Fruit fly (Drosophila melanogaster) whole organism, embryonic: ENCODE results near the gene Bet5.

Experiments used
- Atf3 ChIP-seq: fragments of 200-800 bp; sonication (Bioruptor generic); optimal IDR thresholded peaks from 3 replicates; lab custom pipeline; 2016; ENCODE audit warnings: missing biosample characterization, missing genetic modification characterization
- Blimp-1 ChIP-seq: fragments of 200-800 bp; sonication (Bioruptor generic); optimal IDR thresholded peaks from 3 replicates; lab custom pipeline; 2018; ENCODE audit warnings: missing biosample characterization, missing genetic modification characterization, mild to moderate bottlenecking, moderate library complexity, missing genetic modification reagents
- CG10565 ChIP-seq: fragments of 200-800 bp; sonication (Bioruptor generic); optimal IDR thresholded peaks from 3 replicates; lab custom pipeline; 2016; ENCODE audit warnings: missing biosample characterization, mild to moderate bottlenecking, missing genetic modification characterization
- CG11247 ChIP-seq: fragments of 200-800 bp; sonication (Bioruptor generic); IDR thresholded peaks from 2 replicates; pipeline ENCODE4 v1.3.6; 2022; ENCODE audit warnings: missing biosample characterization, missing genetic modification characterization
- CG12299 ChIP-seq: fragments of 200-800 bp; sonication (Bioruptor generic); optimal IDR thresholded peaks from 2 replicates; lab custom pipeline; 2018; ENCODE audit warnings: missing biosample characterization, mild to moderate bottlenecking, missing genetic modification characterization
- CG1233 ChIP-seq: fragments of 200-800 bp; sonication (Bioruptor generic); optimal IDR thresholded peaks from 4 replicates; lab custom pipeline; 2018; ENCODE audit warnings: missing biosample characterization, mild to moderate bottlenecking, missing genetic modification characterization
- CG12659 ChIP-seq: fragments of 200-800 bp; sonication (Bioruptor generic); optimal IDR thresholded peaks from 3 replicates; lab custom pipeline; 2017; ENCODE audit warnings: mild to moderate bottlenecking, missing biosample characterization, missing genetic modification reagents, missing genetic modification characterization
- CG15514 ChIP-seq: fragments of 200-800 bp; sonication (Bioruptor generic); optimal IDR thresholded peaks from 3 replicates; lab custom pipeline; 2017; ENCODE audit warnings: missing biosample characterization, missing genetic modification characterization, mild to moderate bottlenecking, moderate library complexity, missing genetic modification reagents
- CG17568 ChIP-seq: fragments of 200-800 bp; sonication (Bioruptor generic); optimal IDR thresholded peaks from 2 replicates; lab custom pipeline; 2018; ENCODE audit warnings: missing biosample characterization, mild to moderate bottlenecking, missing genetic modification characterization, moderate library complexity
- CG18011 ChIP-seq: fragments of 200-800 bp; sonication (Bioruptor generic); optimal IDR thresholded peaks from 2 replicates; lab custom pipeline; 2017; ENCODE audit warnings: missing biosample characterization, missing genetic modification characterization, mild to moderate bottlenecking, moderate library complexity, missing genotype
- CG2116 ChIP-seq: fragments of 200-800 bp; sonication (Bioruptor generic); optimal IDR thresholded peaks from 3 replicates; lab custom pipeline; 2018; ENCODE audit warnings: missing biosample characterization, mild to moderate bottlenecking, missing genetic modification characterization
- CG2202 ChIP-seq: fragments of 200-800 bp; sonication (Bioruptor generic); optimal IDR thresholded peaks from 2 replicates; lab custom pipeline; 2018; ENCODE audit warnings: missing biosample characterization, mild to moderate bottlenecking, missing genetic modification characterization
- CG3838 ChIP-seq: fragments of 200-800 bp; sonication (Bioruptor generic); optimal IDR thresholded peaks from 3 replicates; lab custom pipeline; 2016; ENCODE audit warnings: missing biosample characterization, missing genetic modification characterization
- CG4617 ChIP-seq: fragments of 200-800 bp; sonication (Bioruptor generic); optimal IDR thresholded peaks from 3 replicates; lab custom pipeline; 2016; ENCODE audit warnings: missing biosample characterization, missing genetic modification characterization, borderline replicate concordance
- CG5953 ChIP-seq: fragments of 200-800 bp; sonication (Bioruptor generic); IDR thresholded peaks from 2 replicates; pipeline ENCODE4 v1.3.6; 2022; ENCODE audit warnings: missing biosample characterization, missing genetic modification characterization
- CG6254 ChIP-seq: fragments of 200-800 bp; sonication (Bioruptor generic); optimal IDR thresholded peaks from 3 replicates; lab custom pipeline; 2017; ENCODE audit warnings: mild to moderate bottlenecking, missing biosample characterization, missing genetic modification reagents, missing genetic modification characterization
- CG6272 ChIP-seq: fragments of 200-800 bp; sonication (Bioruptor generic); IDR thresholded peaks from 2 replicates; pipeline ENCODE4 v1.3.6; 2022; ENCODE audit warnings: missing biosample characterization, missing genetic modification characterization
- CG6854 ChIP-seq: fragments of 200-800 bp; sonication (Bioruptor generic); optimal IDR thresholded peaks from 3 replicates; lab custom pipeline; 2017; ENCODE audit warnings: missing biosample characterization, mild to moderate bottlenecking, missing genetic modification characterization
- CG8281 ChIP-seq: fragments of 200-800 bp; sonication (Bioruptor generic); optimal IDR thresholded peaks from 2 replicates; lab custom pipeline; 2018; ENCODE audit warnings: missing biosample characterization, mild to moderate bottlenecking, missing genetic modification characterization, moderate library complexity
- CG9932 ChIP-seq: fragments of 200-800 bp; sonication (Bioruptor generic); IDR thresholded peaks from 2 replicates; pipeline ENCODE4 v1.3.6; 2022; ENCODE audit warnings: missing biosample characterization, missing genetic modification characterization
- Dfd ChIP-seq, 2 experiments: fragments of >200 bp; optimal IDR thresholded peaks; 2 replicates each; lab custom pipeline; 2017; ENCODE audit warnings: missing biosample characterization in 2 of 2, missing genetic modification characterization in 2 of 2
- Dp ChIP-seq: fragments of 200-800 bp; sonication (Bioruptor generic); optimal IDR thresholded peaks from 2 replicates; lab custom pipeline; 2018; ENCODE audit warnings: missing biosample characterization, mild to moderate bottlenecking, missing genetic modification characterization, moderate library complexity
- Fer2 ChIP-seq: fragments of 200-800 bp; sonication (Bioruptor generic); optimal IDR thresholded peaks from 2 replicates; lab custom pipeline; 2018; ENCODE audit warnings: missing biosample characterization, mild to moderate bottlenecking, missing genetic modification characterization, moderate library complexity
- MBD-R2 ChIP-seq: fragments of 200-800 bp; sonication (Bioruptor generic); IDR thresholded peaks from 2 replicates; pipeline ENCODE4 v1.3.6; 2022; ENCODE audit warnings: missing biosample characterization, missing genetic modification characterization
- Oli ChIP-seq: fragments of 200-800 bp; sonication (Bioruptor generic); optimal IDR thresholded peaks from 2 replicates; lab custom pipeline; 2018; ENCODE audit warnings: missing biosample characterization, mild to moderate bottlenecking, missing genetic modification characterization, moderate library complexity
- Opbp ChIP-seq: fragments of 200-800 bp; sonication (Bioruptor generic); IDR thresholded peaks from 3 replicates; pipeline ENCODE4 v1.3.6; 2022; ENCODE audit warnings: missing biosample characterization, missing genetic modification characterization; ENCODE audit not compliant: partially characterized antibody
- PHDP ChIP-seq: fragments of 200-800 bp; sonication (Bioruptor generic); optimal IDR thresholded peaks from 3 replicates; lab custom pipeline; 2018; ENCODE audit warnings: missing biosample characterization, mild to moderate bottlenecking, missing genetic modification characterization, moderate library complexity
- Vsx1 ChIP-seq: fragments of 200-800 bp; sonication (Bioruptor generic); optimal IDR thresholded peaks from 2 replicates; lab custom pipeline; 2017; ENCODE audit warnings: missing biosample characterization, mild to moderate bottlenecking, missing genetic modification characterization, missing genetic modification reagents
- ab ChIP-seq: fragments of 200-800 bp; sonication (Bioruptor generic); optimal IDR thresholded peaks from 2 replicates; lab custom pipeline; 2016; ENCODE audit warnings: missing biosample characterization, missing genetic modification characterization
- amos ChIP-seq: fragments of 200-800 bp; sonication (Bioruptor generic); IDR thresholded peaks from 2 replicates; pipeline ENCODE4 v1.3.6; 2022; ENCODE audit warnings: missing biosample characterization, missing genetic modification characterization; ENCODE audit not compliant: partially characterized antibody
- bbx ChIP-seq: fragments of 200-800 bp; sonication (Bioruptor generic); IDR thresholded peaks from 2 replicates; pipeline ENCODE4 v1.3.6; 2022; ENCODE audit warnings: missing biosample characterization, missing genetic modification characterization; ENCODE audit not compliant: partially characterized antibody
- bcd ChIP-seq: fragments of 200-800 bp; sonication (Bioruptor generic); optimal IDR thresholded peaks from 2 replicates; lab custom pipeline; 2017; ENCODE audit warnings: missing biosample characterization, mild to moderate bottlenecking, missing genetic modification characterization
- br ChIP-seq: fragments of >200 bp; optimal IDR thresholded peaks from 2 replicates; lab custom pipeline; 2017
- disco-r ChIP-seq: fragments of 200-800 bp; sonication (Bioruptor generic); optimal IDR thresholded peaks from 2 replicates; lab custom pipeline; 2016; ENCODE audit warnings: missing biosample characterization, missing genetic modification characterization
- eve ChIP-seq, 2 experiments: fragments of >200 bp; optimal IDR thresholded peaks; 2 replicates each; lab custom pipeline; 2017; ENCODE audit warnings: missing biosample characterization in 2 of 2, missing genetic modification characterization in 2 of 2
- ind ChIP-seq: fragments of 200-800 bp; sonication (Bioruptor generic); optimal IDR thresholded peaks from 3 replicates; lab custom pipeline; 2016; ENCODE audit warnings: missing biosample characterization, missing genetic modification characterization
- pho ChIP-seq: fragments of 200-800 bp; sonication (Bioruptor generic); optimal IDR thresholded peaks from 2 replicates; lab custom pipeline; 2016; ENCODE audit warnings: missing biosample characterization, missing genetic modification characterization
- prd ChIP-seq, 3 experiments: fragments of >200 bp in 2 of 3; fragments of 200-800 bp in 1 of 3; sonication (Bioruptor generic) in 1 of 3; optimal IDR thresholded peaks in 2 of 3; IDR thresholded peaks in 1 of 3; 2 replicates in 2 of 3; 3 replicates in 1 of 3; pipeline versions ENCODE4 v1.3.6 to Lab custom; 2017 to 2022; ENCODE audit warnings: missing biosample characterization in 1 of 3, missing genetic modification characterization in 1 of 3
- psq ChIP-seq: fragments of 200-800 bp; sonication (Bioruptor generic); optimal IDR thresholded peaks from 2 replicates; lab custom pipeline; 2017; ENCODE audit warnings: missing biosample characterization, missing genetic modification characterization
- ranshi ChIP-seq: fragments of 200-800 bp; sonication (Bioruptor generic); IDR thresholded peaks from 2 replicates; pipeline ENCODE4 v1.3.6; 2022; ENCODE audit warnings: missing biosample characterization, missing genetic modification characterization
- row ChIP-seq: fragments of 200-800 bp; sonication (Bioruptor generic); IDR thresholded peaks from 3 replicates; pipeline ENCODE4 v1.3.6; 2022; ENCODE audit warnings: missing biosample characterization, missing genetic modification characterization
- slp2 ChIP-seq: fragments of 200-800 bp; sonication (Bioruptor generic); optimal IDR thresholded peaks from 2 replicates; lab custom pipeline; 2016; ENCODE audit warnings: missing biosample characterization, missing genetic modification characterization
- sr ChIP-seq: fragments of 200-800 bp; sonication (Bioruptor generic); IDR thresholded peaks from 3 replicates; pipeline ENCODE4 v1.3.6; 2022; ENCODE audit warnings: missing biosample characterization, missing genetic modification characterization
- stc ChIP-seq: fragments of 200-800 bp; sonication (Bioruptor generic); IDR thresholded peaks from 2 replicates; pipeline ENCODE4 v1.3.6; 2022; ENCODE audit warnings: missing biosample characterization, missing genetic modification characterization
- tll ChIP-seq, 2 experiments: fragments of 200-800 bp in 1 of 2; fragments of >200 bp in 1 of 2; sonication (Bioruptor generic) in 1 of 2; optimal IDR thresholded peaks; 2 replicates each; lab custom pipeline; 2017 to 2019; ENCODE audit warnings: missing biosample characterization in 2 of 2, missing genetic modification characterization in 2 of 2, mild to moderate bottlenecking in 1 of 2, moderate library complexity in 1 of 2
- trem ChIP-seq: fragments of 200-800 bp; optimal IDR thresholded peaks from 3 replicates; lab custom pipeline; 2019; ENCODE audit warnings: missing biosample characterization, mild to moderate bottlenecking, missing genetic modification characterization, moderate library complexity
- tup ChIP-seq: fragments of 200-800 bp; sonication (Bioruptor generic); optimal IDR thresholded peaks from 2 replicates; lab custom pipeline; 2016; ENCODE audit warnings: missing biosample characterization, mild to moderate bottlenecking, missing genetic modification characterization, moderate library complexity
- usp ChIP-seq: fragments of >200 bp; optimal IDR thresholded peaks from 2 replicates; lab custom pipeline; 2017; ENCODE audit warnings: missing biosample characterization, missing genetic modification characterization

Bet5 gene

DNA sequence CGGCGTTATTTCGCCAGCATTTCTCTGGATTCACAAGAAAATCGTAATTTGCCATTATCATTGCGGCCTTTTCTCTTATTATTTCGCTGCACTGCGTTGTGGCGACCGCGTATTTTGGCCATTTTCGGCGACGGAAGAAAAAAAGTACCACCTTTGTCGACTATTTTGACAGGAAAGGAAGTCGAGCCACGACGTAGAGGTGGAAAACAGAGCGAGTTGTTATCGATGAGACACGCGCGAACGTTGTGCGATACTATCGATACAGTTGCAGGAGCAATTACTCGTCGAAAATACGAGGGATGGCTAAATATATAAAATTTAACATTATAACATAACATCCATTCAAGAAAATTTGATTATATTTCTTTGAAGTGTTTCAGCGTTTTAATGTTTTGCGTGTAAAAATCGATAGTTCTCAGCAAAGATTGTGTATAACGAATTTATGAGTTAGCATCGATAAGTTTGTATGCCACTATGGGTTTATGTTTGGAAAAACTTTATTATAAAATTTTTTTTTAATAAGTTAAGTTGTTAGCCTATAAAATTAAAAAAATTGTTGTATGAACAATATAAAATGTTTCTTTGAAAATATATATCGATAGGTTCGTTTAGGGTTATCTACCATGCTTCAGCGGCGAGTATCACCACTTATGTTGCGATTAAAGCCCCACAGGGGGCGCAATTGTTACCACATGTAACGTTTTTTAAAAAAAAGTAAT is 28.9 kb downstream of the Bet5 start, which contains the start of gene RpS7 (continued):
- peak; percentile 35 for TF ChIP-seq ind (GFP tag; lab: Kevin White, UChicago)
- peak; percentile 86 for TF ChIP-seq CG9932
- no peak for TF ChIP-seq ab
- TF ChIP-seq Atf3 = no peak
- peak; percentile 75 for TF ChIP-seq PHDP (tag; lab: Kevin White, UChicago)
- peak; percentile 28 for TF ChIP-seq CG18011 (GFP tag; lab: Kevin White, UChicago)
- TF ChIP-seq CG11247 = peak; percentile 82
- peak; percentile 96 for TF ChIP-seq amos (GFP tag; lab: Robert Waterston, UW)
- TF ChIP-seq Blimp-1 (GFP tag; lab: Kevin White, UChicago) = peak; percentile 14
- peak; percentile 1 for TF ChIP-seq CG3838 (GFP tag; lab: Kevin White, UChicago)
- TF ChIP-seq CG6272 (GFP tag; lab: Robert Waterston, UW) = peak; percentile 76
- peak; percentile 34 for TF ChIP-seq trem (tag; lab: Kevin White, UChicago)
- TF ChIP-seq prd (optimal IDR thresholded peaks at IDR 0.05; lab: Kevin White, UChicago) = no peak
- peak; percentile 44; the same call in 1 of the 3 replicates for TF ChIP-seq prd (GFP tag; IDR thresholded peaks at IDR 0.05; lab: Robert Waterston, UW)
- no peak for TF ChIP-seq br (lab: Kevin White, UChicago)
- TF ChIP-seq eve (GFP tag; optimal IDR thresholded peaks at IDR 0.05; lab: Kevin White, UChicago) = peak in 1 of 2 experiments; percentile 71
- peak; percentile 80 for TF ChIP-seq ranshi
- peak; percentile 56 for TF ChIP-seq pho (GFP tag; lab: Kevin White, UChicago)
- no peak for TF ChIP-seq tup
- TF ChIP-seq CG4617 = peak; percentile 2
- TF ChIP-seq CG5953 = peak; percentile 75
- TF ChIP-seq psq (GFP tag; lab: Kevin White, UChicago) = no peak
- TF ChIP-seq stc (GFP tag; lab: Robert Waterston, UW) = peak; percentile 76
- TF ChIP-seq usp = no peak
- peak; percentile 42 for TF ChIP-seq CG6254
- TF ChIP-seq row (GFP tag; lab: Robert Waterston, UW) = peak; percentile 61
- peak; percentile 92 for TF ChIP-seq CG2116 (GFP tag; lab: Kevin White, UChicago)
- peak; percentile 25; the same call in 1 of the 2 replicates for TF ChIP-seq MBD-R2 (GFP tag; lab: Robert Waterston, UW)
- peak; percentile 74 for TF ChIP-seq Vsx1 (GFP tag; lab: Kevin White, UChicago)
- TF ChIP-seq slp2 = peak; percentile 37
- peak; percentile 87 for TF ChIP-seq bcd (GFP tag; lab: Kevin White, UChicago)
- peak; percentile 46 for TF ChIP-seq Oli (tag; lab: Kevin White, UChicago)
- TF ChIP-seq CG12659 (GFP tag; lab: Kevin White, UChicago) = peak; percentile 70
- TF ChIP-seq CG8281 = peak; percentile 27
- peak; percentile 48 for TF ChIP-seq Dp (GFP tag; lab: Kevin White, UChicago)
- peak; percentile 80 for TF ChIP-seq CG1233 (GFP tag; lab: Kevin White, UChicago)
- peak; percentile 27 for TF ChIP-seq Fer2 (tag; lab: Kevin White, UChicago)
- TF ChIP-seq Opbp (GFP tag; lab: Robert Waterston, UW) = peak; percentile 95
- peak; percentile 76 for TF ChIP-seq CG2202
- TF ChIP-seq CG12299 (tag; lab: Kevin White, UChicago) = peak; percentile 76
- TF ChIP-seq CG15514 (GFP tag; lab: Kevin White, UChicago) = peak; percentile 73
- peak; percentile 76 for TF ChIP-seq CG6854 (GFP tag; lab: Kevin White, UChicago)
- no peak; the same call in 1 of the 3 replicates for TF ChIP-seq sr (GFP tag; lab: Robert Waterston, UW)
- TF ChIP-seq CG10565 = no peak
- peak; percentile 90 for TF ChIP-seq CG17568 (GFP tag; lab: Kevin White, UChicago)
- no peak for TF ChIP-seq Dfd (GFP tag; optimal IDR thresholded peaks at IDR 0.05; lab: Kevin White, UChicago)
- no peak for TF ChIP-seq tll (GFP tag; optimal IDR thresholded peaks at IDR 0.05; lab: Kevin White, UChicago)
- TF ChIP-seq bbx (GFP tag; lab: Robert Waterston, UW) = peak; percentile 96
- peak; percentile 30 for TF ChIP-seq disco-r (GFP tag; lab: Kevin White, UChicago)
